Fruit fly (Drosophila melanogaster) whole organism, embryonic: ENCODE results near the gene CG7924.
A peak's percentile ranks its signal among the peaks of the same experiment; 100 is the strongest.

ENCODE experiments used
- Ada2b ChIP-seq: fragments of 200-800 bp; sonication (Bioruptor generic); IDR thresholded peaks from 2 replicates; pipeline ENCODE4 v1.3.6; 2022; ENCODE audit warnings: missing biosample characterization, missing genetic modification characterization
- CG5953 ChIP-seq: fragments of 200-800 bp; sonication (Bioruptor generic); IDR thresholded peaks from 2 replicates; pipeline ENCODE4 v1.3.6; 2022; ENCODE audit warnings: missing biosample characterization, missing genetic modification characterization
- insv ChIP-seq, 2 experiments: fragments of 200-800 bp; sonication (Bioruptor generic); optimal IDR thresholded peaks; 3 replicates each; lab custom pipeline; 2016 to 2018; ENCODE audit warnings: missing biosample characterization in 2 of 2, missing genetic modification characterization in 2 of 2
- org-1 ChIP-seq: fragments of 200-800 bp; sonication (Bioruptor generic); optimal IDR thresholded peaks from 2 replicates; lab custom pipeline; 2017; ENCODE audit warnings: missing biosample characterization, missing genetic modification characterization
- trem ChIP-seq: fragments of 200-800 bp; optimal IDR thresholded peaks from 3 replicates; lab custom pipeline; 2019; ENCODE audit warnings: missing biosample characterization, mild to moderate bottlenecking, missing genetic modification characterization, moderate library complexity

DNA sequence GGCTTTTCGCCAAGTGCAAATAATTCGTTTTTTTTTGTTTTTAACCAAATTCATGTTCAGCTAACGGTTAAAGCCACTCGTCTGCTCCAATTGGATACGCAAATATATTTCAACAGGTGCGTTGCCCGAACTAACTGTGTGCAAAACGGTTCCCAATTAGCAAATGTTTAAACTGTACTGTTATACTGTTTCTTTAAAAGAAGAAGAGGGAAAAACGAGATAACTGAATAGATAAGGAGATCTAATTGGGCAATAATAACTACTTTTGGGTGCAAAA, 41.9 kb upstream of the CG7924 start:
- no peak for TF ChIP-seq CG5953 (GFP tag; lab: Robert Waterston, UW)
- peak in 1 of 2 experiments; percentile 81 for TF ChIP-seq insv (GFP tag; optimal IDR thresholded peaks at IDR 0.05; lab: Kevin White, UChicago)
- TF ChIP-seq trem (tag; lab: Kevin White, UChicago) = no peak
- no peak for TF ChIP-seq org-1 (GFP tag; lab: Kevin White, UChicago)
- no peak for TF ChIP-seq Ada2b (GFP tag; lab: Robert Waterston, UW)
